Worm (Caenorhabditis elegans) whole organism, L4 larva: ENCODE data around the gene M03A1.3.

Experiments
- D1046.2 ChIP-seq: fragments of 200-800 bp; sonication (Bioruptor generic); IDR thresholded peaks from 2 replicates; pipeline ENCODE4 v1.3.6; 2022; ENCODE audit warnings: missing genetic modification characterization, missing compliant biosample characterization
- Y105C5A.15 ChIP-seq: fragments of 200-800 bp; sonication (Bioruptor generic); IDR thresholded peaks from 2 replicates; pipeline ENCODE4 v1.3.6; 2022; ENCODE audit warnings: missing genetic modification characterization, missing compliant biosample characterization
- Y48G9A.11 ChIP-seq: fragments of 200-800 bp; sonication (Bioruptor generic); IDR thresholded peaks from 2 replicates; pipeline ENCODE4 v1.3.6; 2022; ENCODE audit warnings: missing genetic modification reagents, missing genetic modification characterization, missing compliant biosample characterization
- Y75B8A.6 ChIP-seq: fragments of 200-800 bp; sonication (Bioruptor generic); IDR thresholded peaks from 2 replicates; pipeline ENCODE4 v1.3.6; 2022; ENCODE audit warnings: missing genetic modification reagents, missing genetic modification characterization, missing compliant biosample characterization
- aha-1 ChIP-seq: fragments of 150-350 bp; peaks from one replicate; lab custom pipeline; 2014; ENCODE audit warnings: missing biosample characterization, missing genetic modification characterization
- attf-4 ChIP-seq: sonication (generic microtip); optimal IDR thresholded peaks from 3 replicates; lab custom pipeline; 2017; ENCODE audit warnings: missing biosample characterization, missing genetic modification characterization
- ceh-44 ChIP-seq: fragments of 200-800 bp; sonication (Bioruptor generic); IDR thresholded peaks from 2 replicates; pipeline ENCODE4 v1.3.6; 2022; ENCODE audit warnings: missing genetic modification reagents, missing genetic modification characterization, missing compliant biosample characterization
- ceh-82 ChIP-seq: sonication (generic microtip); optimal IDR thresholded peaks from 2 replicates; lab custom pipeline; 2017; ENCODE audit warnings: missing biosample characterization, missing genetic modification characterization
- cey-2 ChIP-seq: sonication (generic microtip); optimal IDR thresholded peaks from 3 replicates; lab custom pipeline; 2017; ENCODE audit warnings: missing genetic modification characterization, mild to moderate bottlenecking, missing compliant biosample characterization, antibody characterized with exemption, borderline replicate concordance; ENCODE audit not compliant: insufficient read depth
- ctbp-1 ChIP-seq: fragments of 200-800 bp; sonication (Bioruptor generic); IDR thresholded peaks from 2 replicates; pipeline ENCODE4 v1.3.6; 2022; ENCODE audit warnings: missing genetic modification reagents, missing genetic modification characterization, missing compliant biosample characterization
- duxl-1 ChIP-seq: sonication (generic microtip); optimal IDR thresholded peaks from 2 replicates; lab custom pipeline; 2016; ENCODE audit warnings: mild to moderate bottlenecking, missing genetic modification characterization, moderate library complexity, missing compliant biosample characterization; ENCODE audit not compliant: poor library complexity
- egl-43 ChIP-seq: fragments of 200-800 bp; sonication (Bioruptor generic); IDR thresholded peaks from 2 replicates; pipeline ENCODE4 v1.3.6; 2022; ENCODE audit warnings: missing genetic modification reagents, missing genetic modification characterization, missing compliant biosample characterization
- lin-13 ChIP-seq: fragments of 150-350 bp; optimal IDR thresholded peaks from 2 replicates; lab custom pipeline; 2014; ENCODE audit warnings: missing biosample characterization, missing genetic modification reagents, missing genetic modification characterization
- lir-3 ChIP-seq: sonication (generic microtip); optimal IDR thresholded peaks from 2 replicates; lab custom pipeline; 2016; ENCODE audit warnings: mild to moderate bottlenecking, missing genetic modification characterization, missing compliant biosample characterization
- lsy-2 ChIP-seq, 2 experiments: fragments of 150-350 bp in 1 of 2; sonication (generic microtip) in 1 of 2; optimal IDR thresholded peaks; 2 replicates each; lab custom pipeline; 2014 to 2017; ENCODE audit warnings: missing biosample characterization in 2 of 2, missing genetic modification characterization in 2 of 2
- madf-5 ChIP-seq, 2 experiments: fragments of 200-800 bp; sonication (Bioruptor generic); IDR thresholded peaks; 2 replicates each; pipeline ENCODE4 v1.3.6; 2022; ENCODE audit warnings: missing compliant biosample characterization in 2 of 2, missing genetic modification characterization in 2 of 2
- madf-9 ChIP-seq: fragments of 200-800 bp; sonication (Bioruptor generic); conservative IDR thresholded peaks from 2 replicates; pipeline ENCODE4 v1.3.6; 2022; ENCODE audit warnings: missing genetic modification reagents, missing genetic modification characterization, missing compliant biosample characterization
- mep-1 ChIP-seq: fragments of 150-350 bp; sonication (generic microtip); optimal IDR thresholded peaks from 3 replicates; lab custom pipeline; 2014; ENCODE audit warnings: missing biosample characterization, missing genetic modification characterization
- mes-2 ChIP-seq: sonication (generic microtip); optimal IDR thresholded peaks from 2 replicates; lab custom pipeline; 2016; ENCODE audit warnings: missing genotype, mild to moderate bottlenecking, missing genetic modification characterization, missing compliant biosample characterization; ENCODE audit not compliant: poor library complexity, severe bottlenecking
- mxl-2 ChIP-seq: fragments of 200-800 bp; sonication (Bioruptor generic); conservative IDR thresholded peaks from 2 replicates; pipeline ENCODE4 v1.3.6; 2022; ENCODE audit warnings: missing genetic modification reagents, missing genetic modification characterization, missing compliant biosample characterization
- nhr-11 ChIP-seq: fragments of 150-350 bp; optimal IDR thresholded peaks from 2 replicates; lab custom pipeline; 2014; ENCODE audit warnings: missing biosample characterization, missing genetic modification characterization
- nhr-25 ChIP-seq: sonication (generic microtip); optimal IDR thresholded peaks from 2 replicates; lab custom pipeline; 2017; ENCODE audit warnings: missing genetic modification characterization, mild to moderate bottlenecking, missing compliant biosample characterization, antibody characterized with exemption, moderate library complexity, borderline replicate concordance; ENCODE audit not compliant: insufficient read depth
- nhr-28 ChIP-seq: fragments of 150-350 bp; optimal IDR thresholded peaks from 2 replicates; lab custom pipeline; 2014; ENCODE audit warnings: missing biosample characterization, missing genetic modification characterization
- nhr-77 ChIP-seq: fragments of 150-350 bp; optimal IDR thresholded peaks from 2 replicates; lab custom pipeline; 2014; ENCODE audit warnings: missing biosample characterization, missing genetic modification characterization
- php-3 ChIP-seq: fragments of 200-800 bp; sonication (Bioruptor generic); IDR thresholded peaks from 2 replicates; pipeline ENCODE4 v1.3.6; 2022; ENCODE audit warnings: missing genetic modification reagents, missing genetic modification characterization, missing compliant biosample characterization
- pqm-1 ChIP-seq: sonication (generic microtip); optimal IDR thresholded peaks from 2 replicates; lab custom pipeline; 2017; ENCODE audit warnings: missing biosample characterization, missing genetic modification characterization
- spr-3 ChIP-seq: fragments of 200-800 bp; sonication (Bioruptor generic); optimal IDR thresholded peaks from 2 replicates; lab custom pipeline; 2018; ENCODE audit warnings: mild to moderate bottlenecking, missing genetic modification characterization, missing compliant biosample characterization
- tag-97 ChIP-seq: fragments of 200-800 bp; sonication (Bioruptor generic); IDR thresholded peaks from 2 replicates; pipeline ENCODE4 v1.3.6; 2022; ENCODE audit warnings: missing genetic modification characterization, missing compliant biosample characterization
- unc-62 ChIP-seq, 3 experiments: fragments of 150-350 bp in 1 of 3; sonication (generic microtip); optimal IDR thresholded peaks in 2 of 3; peaks in 1 of 3; 1 replicate in 1 of 3; 2 replicates in 2 of 3; lab custom pipeline; 2014 to 2017; ENCODE audit warnings: missing biosample characterization in 3 of 3, missing genetic modification characterization in 3 of 3, missing genetic modification reagents in 3 of 3, missing genotype in 1 of 3
- zip-11 ChIP-seq: fragments of 200-800 bp; sonication (Bioruptor generic); IDR thresholded peaks from 2 replicates; pipeline ENCODE4 v1.3.6; 2022; ENCODE audit warnings: missing genetic modification characterization, missing compliant biosample characterization
- ztf-11 ChIP-seq: fragments of 150-350 bp; optimal IDR thresholded peaks from 2 replicates; lab custom pipeline; 2014; ENCODE audit warnings: missing biosample characterization, missing genetic modification characterization

M03A1.3 gene

ce11 chrII:4577391-4577790 lies 19.8 kb downstream of the M03A1.3 start:
- TF ChIP-seq duxl-1: no peak
- no peak for TF ChIP-seq spr-3 (GFP tag; lab: Kevin White, UChicago)
- TF ChIP-seq zip-11: no peak

DNA sequence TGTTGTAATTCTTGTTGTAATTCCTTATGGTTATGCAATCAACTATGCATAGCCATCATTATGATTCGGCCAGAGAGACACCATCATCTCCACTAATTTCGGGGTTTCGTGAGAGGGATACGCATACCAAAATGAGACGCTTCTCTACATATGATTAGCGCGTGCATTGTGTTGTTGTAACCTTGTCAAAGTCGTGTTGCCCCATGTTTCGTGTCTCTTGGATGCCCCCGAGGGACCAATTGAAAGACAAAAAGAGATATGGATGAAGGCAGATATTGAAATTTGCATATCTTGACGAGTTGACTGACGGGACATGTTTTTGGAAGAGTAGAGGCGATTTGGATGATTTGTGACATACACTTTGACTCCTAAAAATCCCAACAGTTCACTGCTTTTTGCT lies 21.8 kb downstream of the M03A1.3 start:
- TF ChIP-seq mxl-2 (GFP tag; lab: Robert Waterston, UW) (no peak), ztf-11 (no peak), nhr-28 (no peak), egl-43 (GFP tag; lab: Robert Waterston, UW) (no peak), lir-3 (no peak)
- TF ChIP-seq, all 104 proteins: peak for 0

ce11 chrII:4579920-4580474 lies 22.4 kb downstream of the M03A1.3 start:
- no peak for TF ChIP-seq tag-97 (GFP tag; lab: Robert Waterston, UW)
- no peak for TF ChIP-seq php-3 (GFP tag; lab: Robert Waterston, UW)
- no peak for TF ChIP-seq nhr-11 (tag; lab: Kevin White, UChicago)

ce11 chrII:4581090-4581489 lies 23.5 kb downstream of the M03A1.3 start:
- TF ChIP-seq ceh-82 (no peak), pqm-1 (tag; lab: Kevin White, UChicago) (no peak), unc-62 (GFP tag; optimal IDR thresholded peaks at IDR 0.05 in 1 of 2; lab: Kevin White, UChicago) (peak in 1 of 2 experiments; percentile 41), unc-62 (tag; optimal IDR thresholded peaks at IDR 0.05; lab: Kevin White, UChicago) (no peak), Y48G9A.11 (GFP tag; lab: Robert Waterston, UW) (no peak), ctbp-1 (GFP tag; lab: Robert Waterston, UW) (no peak), mes-2 (tag; lab: Kevin White, UChicago) (no peak), lsy-2 (tag; optimal IDR thresholded peaks at IDR 0.05; lab: Kevin White, UChicago) (no peak), aha-1 (tag; lab: Kevin White, UChicago) (peak; percentile 68), attf-4 (no peak)

DNA sequence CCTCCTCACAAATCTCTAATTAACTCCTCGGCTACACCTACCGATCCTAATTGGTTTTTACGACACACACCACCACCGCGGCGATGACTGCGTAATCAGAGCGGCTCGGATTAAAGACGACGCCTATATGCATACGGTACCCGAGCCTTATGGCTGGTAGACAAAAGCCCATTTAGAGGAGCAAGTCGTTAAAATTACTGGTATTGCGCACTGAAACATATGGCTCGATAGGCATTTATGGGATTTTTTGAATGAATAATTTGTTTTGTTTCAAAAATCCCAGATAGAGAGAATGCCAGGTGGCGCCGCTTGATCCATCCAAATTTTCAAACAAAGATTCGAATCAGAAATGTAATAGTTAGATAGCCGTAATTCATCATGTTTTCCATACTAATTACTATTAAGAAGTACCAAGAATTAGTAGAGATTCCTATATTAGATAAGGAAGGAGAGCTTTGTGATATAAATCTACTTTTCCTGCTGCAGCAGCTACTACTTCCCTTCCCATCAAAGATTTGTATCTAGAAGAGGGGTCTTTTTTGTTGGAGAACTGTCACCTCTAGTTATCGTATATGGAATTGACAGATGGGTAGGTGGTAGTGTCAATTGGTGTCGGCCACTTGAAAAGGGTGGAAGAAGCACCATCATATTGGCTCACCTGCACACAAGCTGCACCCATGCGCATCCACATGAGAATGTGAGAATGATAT lies 25.8 kb downstream of the M03A1.3 start:
- TF ChIP-seq Y105C5A.15 (GFP tag; lab: Robert Waterston, UW): no peak
- no peak for TF ChIP-seq zip-11
- 0 out of 2 replicates have a peak, but pooled peaks have one; percentile 34 for TF ChIP-seq D1046.2 (GFP tag; lab: Robert Waterston, UW)
- TF ChIP-seq ctbp-1 (GFP tag; lab: Robert Waterston, UW): 0 out of 2 replicates have a peak, but pooled peaks have one; percentile 15
- TF ChIP-seq nhr-77 (tag; lab: Kevin White, UChicago): no peak
- no peak for TF ChIP-seq ceh-44 (GFP tag; lab: Robert Waterston, UW)

DNA sequence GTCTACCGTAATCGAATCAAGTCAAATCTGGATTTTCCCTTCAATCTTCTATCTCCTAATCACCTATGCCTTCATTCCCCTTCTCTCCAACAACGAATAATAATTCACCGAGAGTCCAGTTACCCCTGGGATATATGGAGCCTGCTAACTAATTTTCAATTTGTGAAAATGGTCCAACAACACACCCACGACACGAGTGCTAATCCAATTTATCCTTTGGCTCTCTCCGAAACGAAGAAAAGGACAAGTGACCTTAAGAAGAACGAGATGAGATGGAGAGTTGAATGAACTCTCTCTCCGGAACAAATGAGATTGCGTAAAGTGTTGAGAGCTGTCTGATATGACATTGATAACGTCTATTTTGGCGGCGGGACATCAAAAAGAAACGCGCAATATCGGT lies 26.7 kb downstream of the M03A1.3 start:
- TF ChIP-seq unc-62 (GFP tag; optimal IDR thresholded peaks at IDR 0.05 in 1 of 2; lab: Kevin White, UChicago): peak in 1 of 2 experiments; percentile 9
- TF ChIP-seq unc-62 (tag; optimal IDR thresholded peaks at IDR 0.05; lab: Kevin White, UChicago): no peak
- TF ChIP-seq nhr-77 (tag; lab: Kevin White, UChicago): no peak
- TF ChIP-seq, all 104 proteins: peak for 1

DNA sequence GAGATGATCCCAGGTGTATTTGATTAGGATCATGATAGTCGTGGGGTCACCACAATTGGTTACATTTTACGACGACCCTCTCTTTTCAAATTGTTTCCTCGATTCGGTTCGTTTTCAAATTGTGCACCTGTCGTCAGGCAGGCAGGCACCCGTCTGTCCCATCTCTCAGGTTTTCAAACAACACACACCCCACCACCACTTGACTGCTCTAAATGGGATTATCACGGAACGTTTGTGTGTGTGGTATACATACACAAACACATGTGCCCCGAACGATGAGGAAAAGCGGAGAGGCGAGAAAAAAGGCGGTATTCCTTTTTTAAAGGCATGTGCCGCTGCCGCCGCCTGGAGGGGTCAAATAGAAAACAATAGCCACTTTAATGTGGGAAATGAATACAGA lies 27.7 kb downstream of the M03A1.3 start:
- TF ChIP-seq Y48G9A.11 (GFP tag; lab: Robert Waterston, UW) (no peak), mep-1 (tag; lab: Kevin White, UChicago) (no peak), madf-9 (GFP tag; lab: Robert Waterston, UW) (no peak), nhr-25 (tag; lab: Kevin White, UChicago) (no peak), Y75B8A.6 (GFP tag; lab: Robert Waterston, UW) (no peak), cey-2 (tag; lab: Kevin White, UChicago) (no peak), lin-13 (GFP tag; lab: Kevin White, UChicago) (no peak), madf-5 (GFP tag; IDR thresholded peaks at IDR 0.05; lab: Robert Waterston, UW) (no peak)
